Worm (Caenorhabditis elegans) whole organism, L2 larva: ENCODE results near the gene fbxa-157.

Source experiments
- alr-1 ChIP-seq: fragments of 150-350 bp; optimal IDR thresholded peaks from 2 replicates; lab custom pipeline; 2014; ENCODE audit warnings: missing biosample characterization, missing genetic modification characterization
- ama-1 ChIP-seq: fragments of 150-350 bp; optimal IDR thresholded peaks from 2 replicates; lab custom pipeline; 2018; ENCODE audit warnings: inconsistent platforms
- blmp-1 ChIP-seq: sonication (generic microtip); optimal IDR thresholded peaks from 2 replicates; lab custom pipeline; 2017; ENCODE audit warnings: missing genetic modification characterization, mild to moderate bottlenecking, missing compliant biosample characterization, antibody characterized with exemption, moderate library complexity; ENCODE audit not compliant: insufficient read depth
- fos-1 ChIP-seq: fragments of 150-350 bp; optimal IDR thresholded peaks from 2 replicates; lab custom pipeline; 2014; ENCODE audit warnings: missing biosample characterization, missing genetic modification characterization
- lin-13 ChIP-seq: fragments of 150-350 bp; optimal IDR thresholded peaks from 2 replicates; lab custom pipeline; 2014; ENCODE audit warnings: missing biosample characterization, missing genetic modification reagents, missing genetic modification characterization
- snpc-4 ChIP-seq: fragments of 150-350 bp; optimal IDR thresholded peaks from 2 replicates; lab custom pipeline; 2014; ENCODE audit warnings: missing biosample characterization, missing genetic modification characterization
- unc-62 ChIP-seq: fragments of 150-350 bp; optimal IDR thresholded peaks from 2 replicates; lab custom pipeline; 2014; ENCODE audit warnings: missing biosample characterization, missing genetic modification reagents, missing genetic modification characterization
- zag-1 ChIP-seq: fragments of 150-350 bp; optimal IDR thresholded peaks from 2 replicates; lab custom pipeline; 2014; ENCODE audit warnings: missing biosample characterization, missing genetic modification characterization

ce11 chrV:17859065-17859464 is 40.5 kb upstream of the fbxa-157 start:
- TF ChIP-seq snpc-4 (tag; lab: Kevin White, UChicago) (no peak), unc-62 (GFP tag; lab: Kevin White, UChicago) (no peak), fos-1 (tag; lab: Kevin White, UChicago) (no peak), blmp-1 (tag; lab: Kevin White, UChicago) (no peak), lin-13 (no peak), zag-1 (no peak), ama-1 (no peak), alr-1 (no peak)
